Fruit fly (Drosophila melanogaster) whole organism, prepupa: ENCODE data around the gene KdelR.
A peak's percentile ranks its signal among the peaks of the same experiment; 100 is the strongest.

Experiments
- CG10631 ChIP-seq: fragments of 200-800 bp; sonication (Bioruptor generic); optimal IDR thresholded peaks from 2 replicates; lab custom pipeline; 2016; ENCODE audit warnings: missing biosample characterization, missing genetic modification characterization
- CG10669 ChIP-seq: fragments of 200-800 bp; sonication (Bioruptor generic); optimal IDR thresholded peaks from 3 replicates; lab custom pipeline; 2018; ENCODE audit warnings: missing biosample characterization, mild to moderate bottlenecking, missing genetic modification characterization, moderate library complexity
- CG11762 ChIP-seq: fragments of 200-800 bp; sonication (Bioruptor generic); optimal IDR thresholded peaks from 3 replicates; lab custom pipeline; 2016; ENCODE audit warnings: missing biosample characterization, missing genetic modification characterization; ENCODE audit not compliant: insufficient read depth
- CG11902 ChIP-seq: fragments of 200-800 bp; sonication (Bioruptor generic); optimal IDR thresholded peaks from 3 replicates; lab custom pipeline; 2016; ENCODE audit warnings: missing biosample characterization, missing genetic modification characterization
- CG15336 ChIP-seq: fragments of 200-800 bp; sonication (Bioruptor generic); IDR thresholded peaks from 2 replicates; pipeline ENCODE4 v1.3.6; 2022; ENCODE audit warnings: missing biosample characterization, missing genetic modification characterization
- CG16779 ChIP-seq: fragments of 200-800 bp; sonication (Bioruptor generic); optimal IDR thresholded peaks from 3 replicates; lab custom pipeline; 2017; ENCODE audit warnings: missing biosample characterization, mild to moderate bottlenecking, missing genetic modification characterization
- CG3032 ChIP-seq: fragments of 200-800 bp; optimal IDR thresholded peaks from 2 replicates; lab custom pipeline; 2019; ENCODE audit warnings: missing biosample characterization, mild to moderate bottlenecking, missing genetic modification characterization, moderate library complexity
- CG31627 ChIP-seq: fragments of 200-800 bp; sonication (Bioruptor generic); optimal IDR thresholded peaks from 3 replicates; lab custom pipeline; 2016; ENCODE audit warnings: missing biosample characterization, missing genetic modification characterization
- CG34406 ChIP-seq: fragments of 200-800 bp; sonication (Bioruptor generic); optimal IDR thresholded peaks from 3 replicates; lab custom pipeline; 2016; ENCODE audit warnings: missing biosample characterization, missing genetic modification characterization
- CG4318 ChIP-seq: fragments of 200-800 bp; sonication (Bioruptor generic); optimal IDR thresholded peaks from 3 replicates; lab custom pipeline; 2017; ENCODE audit warnings: missing biosample characterization, mild to moderate bottlenecking, missing genetic modification characterization
- CG6163 ChIP-seq: fragments of 200-800 bp; sonication (Bioruptor generic); IDR thresholded peaks from 3 replicates; pipeline ENCODE4 v1.3.6; 2022; ENCODE audit warnings: missing biosample characterization, missing genetic modification characterization
- CG6276 ChIP-seq: fragments of 200-800 bp; sonication (Bioruptor generic); optimal IDR thresholded peaks from 2 replicates; lab custom pipeline; 2017; ENCODE audit warnings: missing biosample characterization, mild to moderate bottlenecking, missing genetic modification characterization
- CG6792 ChIP-seq: fragments of 200-800 bp; sonication (Bioruptor generic); optimal IDR thresholded peaks from 3 replicates; lab custom pipeline; 2016; ENCODE audit warnings: missing biosample characterization, missing genetic modification characterization
- CG8319 ChIP-seq: fragments of 200-800 bp; sonication (Bioruptor generic); optimal IDR thresholded peaks from 3 replicates; lab custom pipeline; 2016; ENCODE audit warnings: missing biosample characterization, missing genetic modification characterization
- CG9139 ChIP-seq: fragments of 200-800 bp; sonication (Bioruptor generic); optimal IDR thresholded peaks from 3 replicates; lab custom pipeline; 2017; ENCODE audit warnings: missing biosample characterization, mild to moderate bottlenecking, missing genetic modification characterization
- Eip75B ChIP-seq: fragments of 200-800 bp; sonication (Bioruptor generic); optimal IDR thresholded peaks from 3 replicates; lab custom pipeline; 2016; ENCODE audit warnings: missing biosample characterization, missing genetic modification characterization
- Eip78C ChIP-seq: fragments of 200-800 bp; sonication (Bioruptor generic); peaks from one replicate; lab custom pipeline; 2016; ENCODE audit warnings: missing biosample characterization, missing genetic modification characterization
- Ets96B ChIP-seq: fragments of 200-800 bp; optimal IDR thresholded peaks from 2 replicates; lab custom pipeline; 2019; ENCODE audit warnings: missing biosample characterization, mild to moderate bottlenecking, missing genetic modification characterization, moderate library complexity
- Gug ChIP-seq: fragments of 200-800 bp; sonication (Bioruptor generic); IDR thresholded peaks from 2 replicates; pipeline ENCODE4 v1.3.6; 2022; ENCODE audit warnings: missing biosample characterization, missing genetic modification characterization
- Hr39 ChIP-seq: fragments of 200-800 bp; sonication (Bioruptor generic); optimal IDR thresholded peaks from 2 replicates; lab custom pipeline; 2016; ENCODE audit warnings: missing biosample characterization, missing genetic modification characterization
- Lpt ChIP-seq: fragments of 200-800 bp; sonication (Bioruptor generic); optimal IDR thresholded peaks from 3 replicates; lab custom pipeline; 2016; ENCODE audit warnings: missing biosample characterization, missing genetic modification characterization
- OdsH ChIP-seq: fragments of 200-800 bp; sonication (Bioruptor generic); optimal IDR thresholded peaks from 3 replicates; lab custom pipeline; 2016; ENCODE audit warnings: missing biosample characterization, missing genetic modification characterization
- Sox102F ChIP-seq: fragments of 200-800 bp; sonication (Bioruptor generic); optimal IDR thresholded peaks from 2 replicates; lab custom pipeline; 2016; ENCODE audit warnings: missing biosample characterization, mild to moderate bottlenecking, missing genetic modification characterization
- Sox14 ChIP-seq: fragments of 200-800 bp; sonication (Bioruptor generic); optimal IDR thresholded peaks from 3 replicates; lab custom pipeline; 2016; ENCODE audit warnings: missing biosample characterization, missing genetic modification characterization
- Sox15 ChIP-seq: fragments of 200-800 bp; sonication (Bioruptor generic); optimal IDR thresholded peaks from 3 replicates; lab custom pipeline; 2016; ENCODE audit warnings: missing biosample characterization, missing genetic modification characterization
- acj6 ChIP-seq: fragments of 200-800 bp; sonication (Bioruptor generic); optimal IDR thresholded peaks from 3 replicates; lab custom pipeline; 2016; ENCODE audit warnings: missing biosample characterization, missing genetic modification characterization
- cyc ChIP-seq: fragments of 200-800 bp; sonication (Bioruptor generic); optimal IDR thresholded peaks from 3 replicates; lab custom pipeline; 2016; ENCODE audit warnings: missing biosample characterization, missing genetic modification characterization
- dac ChIP-seq: fragments of 200-800 bp; sonication (Bioruptor generic); optimal IDR thresholded peaks from 2 replicates; lab custom pipeline; 2017; ENCODE audit warnings: missing biosample characterization, mild to moderate bottlenecking, missing genetic modification characterization
- dsx ChIP-seq: fragments of 200-800 bp; optimal IDR thresholded peaks from 3 replicates; lab custom pipeline; 2019; ENCODE audit warnings: missing biosample characterization, mild to moderate bottlenecking, missing genetic modification characterization, moderate library complexity; ENCODE audit not compliant: poor library complexity, severe bottlenecking
- esn ChIP-seq: fragments of 200-800 bp; sonication (Bioruptor generic); optimal IDR thresholded peaks from 2 replicates; lab custom pipeline; 2016; ENCODE audit warnings: missing biosample characterization, mild to moderate bottlenecking, missing genetic modification characterization, moderate library complexity
- fkh ChIP-seq: fragments of 200-800 bp; sonication (Bioruptor generic); optimal IDR thresholded peaks from 3 replicates; lab custom pipeline; 2017; ENCODE audit warnings: missing biosample characterization, mild to moderate bottlenecking, missing genetic modification characterization, moderate library complexity
- lz ChIP-seq: fragments of 200-800 bp; sonication (Bioruptor generic); optimal IDR thresholded peaks from 3 replicates; lab custom pipeline; 2016; ENCODE audit warnings: missing biosample characterization, missing genetic modification characterization
- pdm3 ChIP-seq: fragments of 200-800 bp; sonication (Bioruptor generic); optimal IDR thresholded peaks from 3 replicates; lab custom pipeline; 2016; ENCODE audit warnings: missing biosample characterization, missing genetic modification characterization
- spab ChIP-seq: fragments of 200-800 bp; sonication (Bioruptor generic); optimal IDR thresholded peaks from 2 replicates; lab custom pipeline; 2017; ENCODE audit warnings: missing biosample characterization, mild to moderate bottlenecking, missing genetic modification characterization, missing genetic modification reagents
- ss ChIP-seq, 2 experiments: fragments of 200-800 bp; sonication (Bioruptor generic); optimal IDR thresholded peaks; 2 replicates in 1 of 2; 3 replicates in 1 of 2; lab custom pipeline; 2017 to 2018; ENCODE audit warnings: mild to moderate bottlenecking in 2 of 2, missing biosample characterization in 2 of 2, missing genetic modification characterization in 2 of 2, moderate library complexity in 1 of 2
- topi ChIP-seq: fragments of 200-800 bp; sonication (Bioruptor generic); optimal IDR thresholded peaks from 3 replicates; lab custom pipeline; 2016; ENCODE audit warnings: missing biosample characterization, missing genetic modification characterization

Gene KdelR

dm6 chr2L:10428528-10428927 lies 1.8 kb downstream of the KdelR start, which contains the start of gene CG5188:
Gene CG5188, plus strand, starts transcription at chr2L:10428829.
- TF ChIP-seq CG15336 (peak; percentile 69), Sox15 (GFP tag; lab: Kevin White, UChicago) (peak; percentile 7), Ets96B (peak; percentile 49), cyc (GFP tag; lab: Kevin White, UChicago) (peak; percentile 23), Sox14 (GFP tag; lab: Kevin White, UChicago) (peak; percentile 22), esn (peak; percentile 64), lz (GFP tag; lab: Kevin White, UChicago) (peak; percentile 65), acj6 (GFP tag; lab: Kevin White, UChicago) (peak; percentile 37), CG3032 (tag; lab: Kevin White, UChicago) (peak; percentile 52), Gug (GFP tag; lab: Robert Waterston, UW) (0 out of 2 replicates have a peak, but pooled peaks have one; percentile 9), CG11762 (GFP tag; lab: Kevin White, UChicago) (peak; percentile 35), Eip78C (GFP tag; lab: Kevin White, UChicago) (peak; percentile 82), ss (GFP tag; optimal IDR thresholded peaks at IDR 0.05; lab: Kevin White, UChicago) (peak in 1 of 2 experiments; percentile 1), CG4318 (GFP tag; lab: Kevin White, UChicago) (no peak), topi (peak; percentile 45), CG31627 (GFP tag; lab: Kevin White, UChicago) (peak; percentile 16), Hr39 (peak; percentile 15), CG6163 (GFP tag; lab: Robert Waterston, UW) (peak; percentile 31; the same call in 1 of the 3 replicates), spab (GFP tag; lab: Kevin White, UChicago) (no peak), CG10631 (GFP tag; lab: Kevin White, UChicago) (no peak), Lpt (GFP tag; lab: Kevin White, UChicago) (peak; percentile 4), CG6276 (GFP tag; lab: Kevin White, UChicago) (no peak), Eip75B (GFP tag; lab: Kevin White, UChicago) (no peak), CG10669 (GFP tag; lab: Kevin White, UChicago) (no peak), CG9139 (GFP tag; lab: Kevin White, UChicago) (no peak), dsx (no peak), dac (no peak), CG6792 (GFP tag; lab: Kevin White, UChicago) (peak; percentile 35), CG34406 (GFP tag; lab: Kevin White, UChicago) (no peak), OdsH (GFP tag; lab: Kevin White, UChicago) (peak; percentile 51)

dm6 chr2L:10430802-10431476 lies 4.3 kb downstream of the KdelR start, which contains the start of the genes Bug22 and TfIIB:
Gene Bug22, minus strand, starts transcription at chr2L:10430918.
Gene TfIIB, plus strand, starts transcription at chr2L:10431338.
- TF ChIP-seq fkh (GFP tag; lab: Kevin White, UChicago) = peak; percentile 68
- TF ChIP-seq CG6792 (GFP tag; lab: Kevin White, UChicago) = peak; percentile 57
- no peak for TF ChIP-seq pdm3
- TF ChIP-seq Ets96B = peak; percentile 53
- peak; percentile 75 for TF ChIP-seq CG31627 (GFP tag; lab: Kevin White, UChicago)
- TF ChIP-seq CG8319 = peak; percentile 25
- peak; percentile 82 for TF ChIP-seq esn
- TF ChIP-seq CG16779 = no peak
- TF ChIP-seq Sox15 (GFP tag; lab: Kevin White, UChicago) = peak; percentile 41
- peak; percentile 64 for TF ChIP-seq CG34406 (GFP tag; lab: Kevin White, UChicago)
- TF ChIP-seq CG3032 (tag; lab: Kevin White, UChicago) = peak; percentile 59
- peak; percentile 91 for TF ChIP-seq Eip78C (GFP tag; lab: Kevin White, UChicago)
- peak; percentile 69 for TF ChIP-seq topi
- TF ChIP-seq CG6163 (GFP tag; lab: Robert Waterston, UW) = peak; percentile 71; the same call in 2 of the 3 replicates
- peak; percentile 72 for TF ChIP-seq lz (GFP tag; lab: Kevin White, UChicago)
- TF ChIP-seq cyc (GFP tag; lab: Kevin White, UChicago) = peak; percentile 78
- TF ChIP-seq CG11902 (GFP tag; lab: Kevin White, UChicago) = no peak
- 0 out of 2 replicates have a peak, but pooled peaks have one; percentile 30 for TF ChIP-seq CG15336
- TF ChIP-seq acj6 (GFP tag; lab: Kevin White, UChicago) = peak; percentile 74
- TF ChIP-seq Sox102F (GFP tag; lab: Kevin White, UChicago) = no peak
